Fruit fly (Drosophila melanogaster): Measurements from ENCODE around the gene Cph.

Gene Cph

DNA sequence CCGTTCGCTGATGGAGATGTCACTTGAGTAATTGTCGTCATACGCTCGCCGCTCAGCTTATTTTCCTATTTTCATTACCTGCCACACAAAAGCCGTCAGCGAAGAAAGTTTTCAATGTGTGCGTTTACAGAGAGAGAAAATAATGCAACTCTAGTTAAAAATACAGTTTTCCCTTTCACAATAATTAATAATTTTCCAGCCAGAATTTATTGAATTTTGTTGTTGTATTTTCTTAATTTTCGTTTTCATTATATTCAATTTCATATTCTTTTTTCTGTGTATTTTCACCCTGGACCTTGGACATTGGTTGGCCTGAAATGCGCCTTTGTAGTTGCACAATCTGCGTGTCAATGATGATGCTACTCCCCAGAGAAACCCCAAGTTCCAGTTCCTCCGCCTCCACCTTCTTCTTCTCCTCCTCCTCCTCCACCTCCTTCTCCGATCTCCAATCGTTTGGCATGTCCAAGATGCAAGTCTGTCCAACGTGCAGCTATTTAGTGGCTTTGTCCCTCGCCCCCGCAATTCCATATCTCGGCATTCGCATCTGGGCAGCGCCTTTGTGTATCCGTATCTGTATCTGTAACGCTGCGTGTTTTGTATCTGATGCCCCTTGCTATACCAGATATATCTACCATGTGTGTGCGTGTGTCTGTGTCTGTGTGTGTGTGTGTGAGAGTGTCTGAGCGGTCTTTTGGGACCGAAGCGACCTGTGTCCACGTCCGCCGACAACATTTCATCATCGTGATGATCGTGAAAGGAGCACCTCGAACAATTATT is 84.8 kb downstream of the Cph start (continued):
- no peak for TF ChIP-seq CG4617 (GFP tag; optimal IDR thresholded peaks at IDR 0.05; ENCODE audit: borderline replicate concordance)
- no peak for TF ChIP-seq CG16863 (GFP tag; optimal IDR thresholded peaks at IDR 0.05)
- no peak for TF ChIP-seq CG11398 (GFP tag; optimal IDR thresholded peaks at IDR 0.05)
- TF ChIP-seq CG11504 (tag; optimal IDR thresholded peaks at IDR 0.05): peak; percentile 12
- TF ChIP-seq CG1792 (GFP tag; optimal IDR thresholded peaks at IDR 0.05): no peak
- no peak for TF ChIP-seq CG15601 (tag; optimal IDR thresholded peaks at IDR 0.05)
- no peak for TF ChIP-seq CG8478 (optimal IDR thresholded peaks at IDR 0.05)
- no peak for TF ChIP-seq fu2 (GFP tag; optimal IDR thresholded peaks at IDR 0.05)
- no peak for TF ChIP-seq CG11247 (GFP tag; IDR thresholded peaks at IDR 0.05)
- TF ChIP-seq CG3281 (GFP tag; optimal IDR thresholded peaks at IDR 0.05): no peak
- TF ChIP-seq trh (GFP tag; optimal IDR thresholded peaks at IDR 0.05): no peak
- no peak for TF ChIP-seq CG32532 (GFP tag; IDR thresholded peaks at IDR 0.05)
- no peak for TF ChIP-seq Pdp1 (GFP tag; optimal IDR thresholded peaks at IDR 0.05)
- TF ChIP-seq D19B (GFP tag; optimal IDR thresholded peaks at IDR 0.05): no peak
- TF ChIP-seq Elba2 (GFP tag; optimal IDR thresholded peaks at IDR 0.05): no peak
- no peak for TF ChIP-seq CkIIα-i1 (GFP tag; IDR thresholded peaks at IDR 0.05)
- TF ChIP-seq zen (tag; optimal IDR thresholded peaks at IDR 0.05): peak; percentile 5
- TF ChIP-seq eyg (GFP tag; optimal IDR thresholded peaks at IDR 0.05): no peak
- no peak for TF ChIP-seq CG3847 (GFP tag; IDR thresholded peaks at IDR 0.05)
- TF ChIP-seq CG2116 (GFP tag; optimal IDR thresholded peaks at IDR 0.05): no peak
- no peak for TF ChIP-seq CG34422 (GFP tag; IDR thresholded peaks at IDR 0.05)
- TF ChIP-seq CG16779 (GFP tag; IDR thresholded peaks at IDR 0.05): no peak
- peak in 1 of 2 experiments; percentile 51 for TF ChIP-seq bsh (GFP tag; optimal IDR thresholded peaks at IDR 0.05)
- TF ChIP-seq CG12942 (GFP tag; optimal IDR thresholded peaks at IDR 0.05): no peak
- TF ChIP-seq klu (GFP tag; IDR thresholded peaks at IDR 0.05): no peak
- no peak for TF ChIP-seq Nf-YA (GFP tag; IDR thresholded peaks at IDR 0.05)
- TF ChIP-seq BEAF-32 (GFP tag; optimal IDR thresholded peaks at IDR 0.05): no peak
- TF ChIP-seq h (optimal IDR thresholded peaks at IDR 0.05): no peak
- TF ChIP-seq CG12071 (GFP tag; optimal IDR thresholded peaks at IDR 0.05): no peak
- no peak for TF ChIP-seq chinmo (GFP tag; IDR thresholded peaks at IDR 0.05; ENCODE audit: partially characterized antibody)
- TF ChIP-seq ap (GFP tag; IDR thresholded peaks at IDR 0.05): no peak
- peak; percentile 55 for TF ChIP-seq dmrt11E (tag; optimal IDR thresholded peaks at IDR 0.05)
- no peak for TF ChIP-seq CG32772 (GFP tag; IDR thresholded peaks at IDR 0.05)
- no peak for TF ChIP-seq CG7786 (GFP tag; optimal IDR thresholded peaks at IDR 0.05)
- no peak for TF ChIP-seq CG18619 (GFP tag; optimal IDR thresholded peaks at IDR 0.05)
- no peak for TF ChIP-seq Hand (GFP tag; optimal IDR thresholded peaks at IDR 0.05)
- TF ChIP-seq Asciz (GFP tag; optimal IDR thresholded peaks at IDR 0.05): no peak
- TF ChIP-seq CG31224 (GFP tag; IDR thresholded peaks at IDR 0.05): no peak
- no peak for TF ChIP-seq Oli (tag; optimal IDR thresholded peaks at IDR 0.05)
- TF ChIP-seq wdn (GFP tag; IDR thresholded peaks at IDR 0.05): no peak
- peak; percentile 18 for TF ChIP-seq unpg (GFP tag; optimal IDR thresholded peaks at IDR 0.05)
- peak; percentile 18 for TF ChIP-seq Med (GFP tag)
- no peak for TF ChIP-seq CG31388 (GFP tag; optimal IDR thresholded peaks at IDR 0.05)
- no peak for TF ChIP-seq CG34376 (GFP tag; optimal IDR thresholded peaks at IDR 0.05)
- TF ChIP-seq dmrt99B (tag; optimal IDR thresholded peaks at IDR 0.05): no peak
- TF ChIP-seq CG12236 (GFP tag; optimal IDR thresholded peaks at IDR 0.05): no peak
- no peak for TF ChIP-seq CG2875 (GFP tag; optimal IDR thresholded peaks at IDR 0.05)
- no peak for TF ChIP-seq Dbx (GFP tag; IDR thresholded peaks at IDR 0.05)
- TF ChIP-seq ac (GFP tag; optimal IDR thresholded peaks at IDR 0.05): no peak
- TF ChIP-seq pb (GFP tag; optimal IDR thresholded peaks at IDR 0.05): no peak
- TF ChIP-seq peb (GFP tag; IDR thresholded peaks at IDR 0.05): no peak
